Worm (Caenorhabditis elegans) whole organism, midembryonic: ENCODE results near the gene clec-180.

Experiments
- T22C8.4 ChIP-seq: fragments of 200-800 bp; sonication (Bioruptor generic); IDR thresholded peaks from 2 replicates; pipeline ENCODE4 v1.3.6; 2022; ENCODE audit warnings: missing genetic modification characterization, missing compliant biosample characterization
- cog-1 ChIP-seq: sonication (generic microtip); optimal IDR thresholded peaks from 2 replicates; lab custom pipeline; 2016; ENCODE audit warnings: missing genetic modification characterization, missing compliant biosample characterization
- flt-1 ChIP-seq: fragments of 200-800 bp; sonication (Bioruptor generic); IDR thresholded peaks from 2 replicates; pipeline ENCODE4 v1.3.6; 2022; ENCODE audit warnings: missing genetic modification characterization, missing compliant biosample characterization
- klf-2 ChIP-seq: fragments of 200-800 bp; sonication (Bioruptor generic); conservative IDR thresholded peaks from 2 replicates; pipeline ENCODE4 v1.3.6; 2022; ENCODE audit warnings: missing genetic modification reagents, missing genetic modification characterization, missing compliant biosample characterization
- med-1 ChIP-seq: sonication (generic microtip); optimal IDR thresholded peaks from 2 replicates; lab custom pipeline; 2017; ENCODE audit warnings: missing genetic modification characterization, mild to moderate bottlenecking, missing compliant biosample characterization, antibody characterized with exemption, missing genetic modification reagents; ENCODE audit not compliant: insufficient read depth
- ref-1 ChIP-seq: fragments of 200-800 bp; sonication (Bioruptor generic); conservative IDR thresholded peaks from 2 replicates; pipeline ENCODE4 v1.3.6; 2022; ENCODE audit warnings: missing genetic modification reagents, missing genetic modification characterization, missing compliant biosample characterization
- tab-1 ChIP-seq: fragments of 200-800 bp; sonication (Bioruptor generic); IDR thresholded peaks from 2 replicates; pipeline ENCODE4 v1.3.6; 2022; ENCODE audit warnings: missing genetic modification characterization, missing compliant biosample characterization
- ztf-23 ChIP-seq: fragments of 200-800 bp; sonication (Bioruptor generic); IDR thresholded peaks from 2 replicates; pipeline ENCODE4 v1.3.6; 2022; ENCODE audit warnings: missing genetic modification reagents, missing genetic modification characterization, missing compliant biosample characterization
- ztf-29 ChIP-seq: fragments of 200-800 bp; sonication (Bioruptor generic); IDR thresholded peaks from 2 replicates; pipeline ENCODE4 v1.3.6; 2022; ENCODE audit warnings: missing genetic modification reagents, missing genetic modification characterization, missing compliant biosample characterization

DNA sequence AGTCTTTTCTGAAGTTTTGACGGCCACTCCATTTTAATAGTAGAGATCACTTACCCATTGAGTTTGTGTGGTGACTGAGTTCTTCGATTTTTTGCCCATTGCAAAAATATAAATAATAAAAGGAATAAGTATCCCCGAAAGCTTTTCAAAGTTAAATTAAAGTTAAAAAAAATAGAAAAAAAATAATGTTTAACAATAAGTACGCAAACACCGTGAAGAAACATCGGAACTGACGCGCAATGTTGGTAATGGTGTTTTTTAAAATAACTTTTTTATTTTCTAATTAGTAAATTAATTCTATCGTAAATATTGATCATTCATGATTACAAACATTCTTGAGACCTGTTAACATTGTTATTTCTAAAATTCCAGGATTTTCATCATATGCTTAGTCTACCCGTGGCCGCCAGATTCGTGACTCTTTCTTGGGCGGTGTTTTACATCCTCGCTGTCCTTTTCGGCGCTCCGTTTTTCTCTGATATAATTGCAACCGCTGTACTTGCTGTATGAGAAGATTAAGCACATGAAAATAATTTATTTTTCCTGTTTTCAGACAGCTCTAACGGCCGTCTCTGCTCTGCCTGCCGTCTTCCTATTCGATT is 12.3 kb upstream of the clec-180 start, which contains the start of the genes F49E8.7, F49E8.8 and nprl-2:
- no peak for TF ChIP-seq klf-2 (GFP tag; lab: Robert Waterston, UW)
- no peak for TF ChIP-seq flt-1 (GFP tag; lab: Robert Waterston, UW)
- TF ChIP-seq ztf-23: no peak
- TF ChIP-seq ztf-29 (GFP tag; lab: Robert Waterston, UW): no peak
- no peak for TF ChIP-seq ref-1 (GFP tag; lab: Robert Waterston, UW)
- TF ChIP-seq tab-1 (GFP tag; lab: Robert Waterston, UW): no peak
- no peak for TF ChIP-seq T22C8.4 (GFP tag; lab: Robert Waterston, UW)
- no peak for TF ChIP-seq med-1 (GFP tag; lab: Kevin White, UChicago)
- TF ChIP-seq cog-1 (tag; lab: Kevin White, UChicago): no peak
